Worm (Caenorhabditis elegans): ENCODE data around the gene pha-4.

DNA sequence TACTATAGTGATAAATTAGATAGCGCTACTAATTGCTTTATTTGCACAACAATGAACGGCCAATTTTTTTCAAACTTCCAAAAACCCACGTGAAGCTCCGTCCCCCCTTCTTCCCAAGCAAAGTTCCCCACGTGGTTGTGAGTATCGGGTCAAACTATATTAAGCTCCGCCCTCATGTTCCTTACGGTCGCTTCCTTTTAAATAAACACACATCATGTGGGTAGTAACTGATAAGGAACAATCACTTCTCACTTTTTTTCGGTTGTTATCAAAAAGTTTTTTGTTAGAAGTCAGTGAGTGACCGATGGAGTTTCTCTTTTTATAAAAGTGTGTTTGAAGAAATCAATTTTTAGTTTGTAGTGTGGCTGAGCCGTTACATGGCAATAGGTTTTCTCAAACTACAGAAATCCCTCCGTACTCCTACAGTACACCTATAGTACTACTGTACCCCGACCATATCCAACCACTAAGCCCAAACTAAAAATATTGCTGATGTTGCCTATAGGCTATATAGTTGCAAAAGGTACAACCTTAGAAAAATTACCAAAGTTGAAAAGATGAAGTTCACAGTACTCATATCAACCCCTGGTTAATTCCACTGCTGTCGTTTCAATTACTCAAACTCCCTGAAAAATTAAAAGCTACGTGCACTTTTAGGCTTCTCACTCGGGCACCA lies 40.4 kb upstream of the pha-4 start:
- TF ChIP-seq him-1 (tag; optimal IDR thresholded peaks at IDR 0.05) (no peak), W03F9.2 (tag; optimal IDR thresholded peaks at IDR 0.05) (no peak), dao-5 (tag; optimal IDR thresholded peaks at IDR 0.05) (no peak)
